Worm (Caenorhabditis elegans) whole organism, L2 larva: Measurements from ENCODE around the gene W04H10.6.
"Not testable (repeated sequence)": the region's sequence is repeated elsewhere in the genome, so short reads cannot be mapped to it uniquely, and the experiment has no call there.

Source experiments
- C34F6.9 ChIP-seq: fragments of 150-350 bp; optimal IDR thresholded peaks from 2 replicates; lab custom pipeline; 2014; ENCODE audit warnings: missing biosample characterization, missing genetic modification characterization
- R02D3.7 ChIP-seq: fragments of 150-350 bp; optimal IDR thresholded peaks from 2 replicates; lab custom pipeline; 2014; ENCODE audit warnings: missing biosample characterization, missing genetic modification characterization
- Y55F3AM.14 ChIP-seq: fragments of 200-800 bp; sonication (Bioruptor generic); optimal IDR thresholded peaks from 2 replicates; lab custom pipeline; 2018; ENCODE audit warnings: mild to moderate bottlenecking, missing genetic modification characterization, missing compliant biosample characterization
- alr-1 ChIP-seq: fragments of 150-350 bp; optimal IDR thresholded peaks from 2 replicates; lab custom pipeline; 2014; ENCODE audit warnings: missing biosample characterization, missing genetic modification characterization
- aly-2 ChIP-seq: fragments of 150-350 bp; optimal IDR thresholded peaks from 2 replicates; lab custom pipeline; 2014; ENCODE audit warnings: missing biosample characterization, missing genetic modification characterization
- ama-1 ChIP-seq: fragments of 150-350 bp; optimal IDR thresholded peaks from 2 replicates; lab custom pipeline; 2018; ENCODE audit warnings: inconsistent platforms
- blmp-1 ChIP-seq: sonication (generic microtip); optimal IDR thresholded peaks from 2 replicates; lab custom pipeline; 2017; ENCODE audit warnings: missing genetic modification characterization, mild to moderate bottlenecking, missing compliant biosample characterization, antibody characterized with exemption, moderate library complexity; ENCODE audit not compliant: insufficient read depth
- ceh-16 ChIP-seq: fragments of 150-350 bp; optimal IDR thresholded peaks from 2 replicates; lab custom pipeline; 2014; ENCODE audit warnings: missing biosample characterization, missing genetic modification characterization
- ceh-82 ChIP-seq: fragments of 150-350 bp; optimal IDR thresholded peaks from 2 replicates; lab custom pipeline; 2014; ENCODE audit warnings: missing biosample characterization, missing genetic modification characterization
- crh-2 ChIP-seq: sonication (generic microtip); optimal IDR thresholded peaks from 2 replicates; lab custom pipeline; 2017; ENCODE audit warnings: missing biosample characterization, missing genetic modification characterization
- dmd-4 ChIP-seq: sonication (generic microtip); optimal IDR thresholded peaks from 2 replicates; lab custom pipeline; 2017; ENCODE audit warnings: missing biosample characterization, missing genetic modification characterization
- egl-27 ChIP-seq: sonication (generic microtip); optimal IDR thresholded peaks from 3 replicates; lab custom pipeline; 2017; ENCODE audit warnings: missing biosample characterization, missing genetic modification reagents, missing genetic modification characterization
- elt-1 ChIP-seq: fragments of 150-350 bp; optimal IDR thresholded peaks from 2 replicates; lab custom pipeline; 2014; ENCODE audit warnings: missing biosample characterization, missing genetic modification characterization
- elt-3 ChIP-seq: sonication (generic microtip); optimal IDR thresholded peaks from 2 replicates; lab custom pipeline; 2017; ENCODE audit warnings: missing biosample characterization, missing genetic modification characterization
- fos-1 ChIP-seq: fragments of 150-350 bp; optimal IDR thresholded peaks from 2 replicates; lab custom pipeline; 2014; ENCODE audit warnings: missing biosample characterization, missing genetic modification characterization
- gmeb-1 ChIP-seq: fragments of 150-350 bp; optimal IDR thresholded peaks from 2 replicates; lab custom pipeline; 2014; ENCODE audit warnings: missing biosample characterization, missing genetic modification characterization
- lin-11 ChIP-seq: fragments of 150-350 bp; sonication (generic microtip); optimal IDR thresholded peaks from 2 replicates; lab custom pipeline; 2014; ENCODE audit warnings: missing biosample characterization, missing genetic modification characterization, inconsistent platforms, mixed read lengths
- lin-13 ChIP-seq: fragments of 150-350 bp; optimal IDR thresholded peaks from 2 replicates; lab custom pipeline; 2014; ENCODE audit warnings: missing biosample characterization, missing genetic modification reagents, missing genetic modification characterization
- lin-39 ChIP-seq: fragments of 150-350 bp; optimal IDR thresholded peaks from 2 replicates; lab custom pipeline; 2014; ENCODE audit warnings: missing biosample characterization, missing genetic modification reagents, missing genetic modification characterization
- lsy-2 ChIP-seq, 2 experiments: fragments of 150-350 bp in 1 of 2; sonication (generic microtip) in 1 of 2; optimal IDR thresholded peaks; 2 replicates each; lab custom pipeline; 2014 to 2017; ENCODE audit warnings: missing biosample characterization in 2 of 2, missing genetic modification characterization in 2 of 2
- mab-5 ChIP-seq: fragments of 150-350 bp; optimal IDR thresholded peaks from 2 replicates; lab custom pipeline; 2014; ENCODE audit warnings: missing biosample characterization, missing genetic modification characterization
- mdl-1 ChIP-seq, 2 experiments: fragments of 150-350 bp in 1 of 2; sonication (generic microtip) in 1 of 2; optimal IDR thresholded peaks; 2 replicates each; lab custom pipeline; 2017; ENCODE audit warnings: missing biosample characterization in 2 of 2, missing genetic modification characterization in 2 of 2
- nhr-10 ChIP-seq: sonication (generic microtip); optimal IDR thresholded peaks from 2 replicates; lab custom pipeline; 2017; ENCODE audit warnings: missing biosample characterization, missing genetic modification characterization
- nhr-11 ChIP-seq: fragments of 150-350 bp; optimal IDR thresholded peaks from 2 replicates; lab custom pipeline; 2014; ENCODE audit warnings: missing biosample characterization, missing genetic modification characterization
- nhr-12 ChIP-seq: fragments of 150-350 bp; optimal IDR thresholded peaks from 2 replicates; lab custom pipeline; 2014; ENCODE audit warnings: missing biosample characterization, missing genetic modification characterization
- nhr-129 ChIP-seq: fragments of 150-350 bp; optimal IDR thresholded peaks from 2 replicates; lab custom pipeline; 2014; ENCODE audit warnings: missing biosample characterization, missing genetic modification characterization
- nhr-21 ChIP-seq: fragments of 150-350 bp; optimal IDR thresholded peaks from 2 replicates; lab custom pipeline; 2014; ENCODE audit warnings: missing biosample characterization, missing genetic modification characterization
- nhr-237 ChIP-seq: fragments of 150-350 bp; optimal IDR thresholded peaks from 2 replicates; lab custom pipeline; 2014; ENCODE audit warnings: missing biosample characterization, missing genetic modification characterization
- nhr-25 ChIP-seq: fragments of 150-350 bp; sonication (generic microtip); optimal IDR thresholded peaks from 3 replicates; lab custom pipeline; 2014; ENCODE audit warnings: missing biosample characterization, missing genetic modification characterization
- nhr-6 ChIP-seq: fragments of 150-350 bp; optimal IDR thresholded peaks from 2 replicates; lab custom pipeline; 2014; ENCODE audit warnings: missing biosample characterization, missing genetic modification characterization
- sem-4 ChIP-seq: fragments of 150-350 bp; optimal IDR thresholded peaks from 2 replicates; lab custom pipeline; 2014; ENCODE audit warnings: missing biosample characterization, missing genetic modification reagents, missing genetic modification characterization
- skn-1 ChIP-seq: sonication (generic microtip); optimal IDR thresholded peaks from 2 replicates; lab custom pipeline; 2017; ENCODE audit warnings: missing biosample characterization, missing genetic modification characterization
- sma-3 ChIP-seq: sonication (generic microtip); optimal IDR thresholded peaks from 2 replicates; lab custom pipeline; 2016; ENCODE audit warnings: missing genetic modification reagents, missing genetic modification characterization, missing compliant biosample characterization
- sma-9 ChIP-seq, 2 experiments: fragments of 150-350 bp in 1 of 2; sonication (generic microtip) in 1 of 2; optimal IDR thresholded peaks; 2 replicates each; lab custom pipeline; 2014 to 2016; ENCODE audit warnings: missing genetic modification characterization in 2 of 2, mild to moderate bottlenecking in 1 of 2, missing biosample characterization in 1 of 2, missing compliant biosample characterization in 1 of 2, missing genetic modification reagents in 1 of 2, moderate library complexity in 1 of 2
- unc-55 ChIP-seq: fragments of 150-350 bp; sonication (generic microtip); optimal IDR thresholded peaks from 3 replicates; lab custom pipeline; 2014; ENCODE audit warnings: missing biosample characterization, missing genetic modification reagents, missing genetic modification characterization
- zag-1 ChIP-seq: fragments of 150-350 bp; optimal IDR thresholded peaks from 2 replicates; lab custom pipeline; 2014; ENCODE audit warnings: missing biosample characterization, missing genetic modification characterization
- ztf-1 ChIP-seq: fragments of 200-800 bp; sonication (Bioruptor generic); conservative IDR thresholded peaks from 2 replicates; pipeline ENCODE4 v1.3.6; 2022; ENCODE audit warnings: missing genetic modification characterization, missing compliant biosample characterization
- ztf-4 ChIP-seq: fragments of 150-350 bp; optimal IDR thresholded peaks from 2 replicates; lab custom pipeline; 2014; ENCODE audit warnings: missing biosample characterization, missing genetic modification characterization

The W04H10.6 gene

DNA sequence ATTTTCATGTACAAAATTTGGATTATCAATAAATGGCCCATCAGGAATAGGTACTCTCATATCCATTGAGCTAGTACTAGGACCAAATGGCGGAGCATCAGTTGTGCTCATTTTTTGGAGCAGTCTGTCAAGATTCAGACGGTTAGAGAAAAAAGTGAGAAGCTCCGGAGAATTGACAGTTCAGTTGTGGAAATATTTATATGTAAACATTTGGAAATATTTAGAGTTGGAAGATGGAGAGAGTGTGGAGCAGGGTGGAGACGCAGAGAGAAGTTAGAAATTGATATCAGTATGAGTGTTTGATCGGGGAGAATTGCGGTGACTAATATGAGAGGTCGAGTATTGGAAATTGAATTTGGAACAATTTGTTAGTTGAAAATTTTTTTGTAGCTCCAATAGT lies 12.9 kb upstream of the W04H10.6 start:
- TF ChIP-seq crh-2 (tag; lab: Kevin White, UChicago) (peak; percentile 14), fos-1 (peak; percentile 96), zag-1 (no peak), nhr-25 (tag; lab: Kevin White, UChicago) (no peak), gmeb-1 (tag; lab: Kevin White, UChicago) (peak; percentile 41)
- TF ChIP-seq, all 48 proteins: peak for 3

- no peak for TF ChIP-seq nhr-10 (tag; lab: Kevin White, UChicago)
- no peak for TF ChIP-seq mdl-1 (tag; optimal IDR thresholded peaks at IDR 0.05; lab: Kevin White, UChicago)
- no peak for TF ChIP-seq C34F6.9 (tag; lab: Kevin White, UChicago)
These were observed 6.5 kb upstream of the W04H10.6 start for ce11 chrII:614701-615100.

DNA sequence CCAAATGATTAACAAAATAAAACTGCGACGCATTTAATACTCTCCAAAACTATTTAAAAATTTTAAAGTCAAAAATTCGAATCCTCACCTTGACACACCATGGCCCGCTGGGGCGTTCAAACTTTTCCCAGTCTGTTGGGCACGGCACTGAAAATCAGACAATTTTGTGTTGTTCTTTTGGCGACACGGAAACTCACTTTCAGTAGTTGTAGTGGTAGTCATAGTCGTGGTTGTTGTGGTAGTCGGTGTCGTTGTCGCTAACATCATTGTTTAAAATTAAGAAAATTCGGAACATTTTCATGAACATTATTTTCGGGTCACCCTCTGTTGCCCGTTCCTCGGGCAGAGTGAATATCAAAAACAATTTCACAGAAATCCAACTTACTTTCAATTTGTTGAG lies 4.1 kb upstream of the W04H10.6 start, which contains the start of gene clec-118:
TSS of gene clec-118 (minus strand) at position 101 of the 400 bp plus-strand sequence.
- not testable (repeated sequence) for TF ChIP-seq fos-1; gmeb-1 (tag; lab: Kevin White, UChicago); nhr-237 (tag; lab: Kevin White, UChicago)

DNA sequence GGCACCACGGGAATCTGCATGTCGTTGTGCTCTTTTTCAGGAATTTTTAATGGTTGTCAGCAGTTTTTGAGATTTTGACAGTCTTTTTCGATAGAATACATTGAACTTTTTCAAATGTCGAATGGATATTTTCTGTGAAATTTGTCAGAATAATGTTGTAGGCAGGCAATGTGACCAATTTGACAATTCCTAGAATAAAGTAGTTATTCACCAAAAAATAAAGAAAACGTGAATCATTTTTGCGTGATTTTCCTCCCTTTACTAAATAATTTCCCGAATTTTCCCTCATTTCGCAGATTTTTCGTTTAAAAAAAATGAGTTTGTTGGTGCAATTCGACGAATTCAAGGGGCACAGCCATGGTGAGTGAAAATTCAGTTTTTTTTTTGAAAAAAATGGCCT lies 516 bp upstream of the W04H10.6 start, which contains the start of gene W04H10.1:
TSS of gene W04H10.1 (plus strand) at position 301 of the 400 bp plus-strand sequence.
- TF ChIP-seq crh-2 (tag; lab: Kevin White, UChicago) (no peak), nhr-129 (no peak), nhr-21 (tag; lab: Kevin White, UChicago) (no peak), alr-1 (tag; lab: Kevin White, UChicago) (no peak), sma-9 (GFP tag; optimal IDR thresholded peaks at IDR 0.05; lab: Kevin White, UChicago) (no peak), sma-9 (tag; optimal IDR thresholded peaks at IDR 0.05; lab: Kevin White, UChicago) (no peak), dmd-4 (tag; lab: Kevin White, UChicago) (no peak), R02D3.7 (tag; lab: Kevin White, UChicago) (no peak), nhr-237 (tag; lab: Kevin White, UChicago) (no peak), skn-1 (no peak), ztf-1 (GFP tag; lab: Robert Waterston, UW) (no peak), ceh-16 (tag; lab: Kevin White, UChicago) (no peak)

DNA sequence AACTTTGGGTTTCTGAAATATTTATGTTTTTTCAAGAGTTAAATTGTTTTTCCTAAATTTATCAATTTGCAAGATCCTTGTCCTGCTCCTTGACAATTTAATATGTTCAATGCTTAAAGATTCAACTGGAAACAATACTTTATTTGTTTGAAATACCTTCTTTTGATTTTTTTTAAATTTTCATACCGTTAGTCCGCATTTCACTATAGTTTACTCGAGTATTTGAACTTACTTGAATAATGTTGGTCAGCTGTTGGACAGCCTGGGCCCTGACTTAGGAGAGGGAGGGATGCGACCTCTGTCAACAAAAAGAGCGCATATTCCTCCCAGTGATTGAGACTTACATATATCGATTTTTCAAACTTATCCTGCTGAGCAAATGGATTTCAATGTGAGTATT lies 2.2 kb downstream of the W04H10.6 start, which contains the start of gene W04H10.5:
TSS of gene W04H10.5 (plus strand) at position 301 of the 400 bp plus-strand sequence.
- no peak for TF ChIP-seq sem-4 (tag; lab: Kevin White, UChicago)
- no peak for TF ChIP-seq ama-1

DNA sequence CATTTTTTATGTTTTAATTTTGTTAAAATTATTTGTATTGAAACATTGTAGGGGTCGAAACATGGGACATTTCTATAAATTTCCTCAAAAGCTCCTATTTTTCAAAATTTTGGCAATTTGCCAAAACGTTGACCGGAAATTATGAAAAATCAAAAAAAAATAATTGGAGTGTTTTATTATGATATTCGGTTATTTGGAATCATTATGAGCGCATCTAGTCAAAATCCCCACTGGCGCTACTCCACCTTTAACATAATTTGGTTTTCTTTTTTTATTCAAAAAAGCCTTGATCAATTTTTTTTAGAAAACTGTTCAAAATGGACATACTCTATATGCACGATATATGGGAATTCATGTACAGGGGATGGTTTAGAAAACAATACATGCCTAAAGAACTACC lies 3.0 kb downstream of the W04H10.6 start, which contains the start of gene W04H10.2:
TSS of gene W04H10.2 (plus strand) at position 301 of the 400 bp plus-strand sequence.
- TF ChIP-seq skn-1 = no peak

DNA sequence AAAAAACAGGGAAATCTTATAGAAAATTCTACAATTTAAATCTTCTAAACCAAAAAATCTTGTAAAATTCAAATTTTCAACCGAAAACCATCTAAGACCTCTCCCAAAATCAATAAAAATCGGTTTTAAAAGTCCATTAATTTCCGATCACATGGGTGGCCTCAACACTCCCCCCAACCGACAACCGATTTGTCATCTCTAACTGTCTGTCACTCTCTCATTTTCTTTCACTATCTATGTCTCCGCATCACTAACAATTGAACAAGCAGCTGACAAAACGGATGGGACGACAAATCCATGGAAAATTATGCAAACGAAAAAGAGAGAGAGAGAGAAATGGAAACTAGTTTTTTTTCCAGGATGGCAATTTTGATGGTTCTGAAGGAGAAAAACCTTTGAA lies 5.3 kb downstream of the W04H10.6 start:
- TF ChIP-seq nhr-21 (tag; lab: Kevin White, UChicago) = no peak
- peak; percentile 62 for TF ChIP-seq lin-39 (tag; lab: Kevin White, UChicago)
- no peak for TF ChIP-seq lin-11
- TF ChIP-seq nhr-129 = peak; percentile 84
- TF ChIP-seq lsy-2 (tag; optimal IDR thresholded peaks at IDR 0.05; lab: Kevin White, UChicago) = peak in 1 of 2 experiments; percentile 77
- TF ChIP-seq R02D3.7 (tag; lab: Kevin White, UChicago) = no peak
- peak; percentile 84 for TF ChIP-seq unc-55 (GFP tag; lab: Kevin White, UChicago)
- peak in 1 of 2 experiments; percentile 66 for TF ChIP-seq mdl-1 (tag; optimal IDR thresholded peaks at IDR 0.05; lab: Kevin White, UChicago)
- no peak for TF ChIP-seq zag-1
- TF ChIP-seq lin-13 = peak; percentile 45
- TF ChIP-seq nhr-10 (tag; lab: Kevin White, UChicago) = no peak
- no peak for TF ChIP-seq alr-1 (tag; lab: Kevin White, UChicago)
- no peak for TF ChIP-seq nhr-6 (tag; lab: Kevin White, UChicago)
- TF ChIP-seq C34F6.9 (tag; lab: Kevin White, UChicago) = peak; percentile 92
- TF ChIP-seq nhr-11 (tag; lab: Kevin White, UChicago) = no peak
- no peak for TF ChIP-seq nhr-12 (tag; lab: Kevin White, UChicago)
- TF ChIP-seq gmeb-1 (tag; lab: Kevin White, UChicago) = peak; percentile 43
- no peak for TF ChIP-seq blmp-1 (tag; lab: Kevin White, UChicago)
- no peak for TF ChIP-seq elt-1 (tag; lab: Kevin White, UChicago)
- no peak for TF ChIP-seq ceh-82 (tag; lab: Kevin White, UChicago)
- TF ChIP-seq elt-3 (tag; lab: Kevin White, UChicago) = no peak
- no peak for TF ChIP-seq Y55F3AM.14 (GFP tag; lab: Kevin White, UChicago)
- no peak for TF ChIP-seq aly-2 (tag; lab: Kevin White, UChicago)
- no peak for TF ChIP-seq ama-1
- TF ChIP-seq sma-9 (GFP tag; optimal IDR thresholded peaks at IDR 0.05; lab: Kevin White, UChicago) = peak; percentile 54
- TF ChIP-seq sma-9 (tag; optimal IDR thresholded peaks at IDR 0.05; lab: Kevin White, UChicago) = no peak
- peak; percentile 69 for TF ChIP-seq sem-4 (tag; lab: Kevin White, UChicago)
- TF ChIP-seq sma-3 (GFP tag; lab: Kevin White, UChicago) = no peak
- TF ChIP-seq egl-27 (tag; lab: Kevin White, UChicago) = no peak
- TF ChIP-seq mab-5 (tag; lab: Kevin White, UChicago) = peak; percentile 79
- peak; percentile 42 for TF ChIP-seq crh-2 (tag; lab: Kevin White, UChicago)
- TF ChIP-seq ztf-4 (tag; lab: Kevin White, UChicago) = no peak
- TF ChIP-seq nhr-25 (tag; lab: Kevin White, UChicago) = peak; percentile 48
